Fruit fly (Drosophila melanogaster): Measurements from ENCODE around the gene CG6885.

The CG6885 gene

dm6 chr3L:18768788-18769707 lies 24.8 kb downstream of the CG6885 start:
- TF ChIP-seq Bgb (GFP tag; IDR thresholded peaks at IDR 0.05; ENCODE audit: partially characterized antibody) (no peak), CG17385 (GFP tag; optimal IDR thresholded peaks at IDR 0.05) (peak; percentile 76), CG9876 (GFP tag; optimal IDR thresholded peaks at IDR 0.05) (no peak), CG2712 (tag; optimal IDR thresholded peaks at IDR 0.05) (peak; percentile 66), bcd (GFP tag; optimal IDR thresholded peaks at IDR 0.05) (peak; percentile 76), Xrp1 (GFP tag; IDR thresholded peaks at IDR 0.05) (no peak; the same call in 1 of the 2 replicates), Dek (tag; optimal IDR thresholded peaks at IDR 0.05) (peak; percentile 41), pros (GFP tag; optimal IDR thresholded peaks at IDR 0.05) (no peak), CG1832 (GFP tag; optimal IDR thresholded peaks at IDR 0.05) (no peak), Bteb2 (GFP tag; optimal IDR thresholded peaks at IDR 0.05) (peak; percentile 57), MESR4 (GFP tag; optimal IDR thresholded peaks at IDR 0.05) (no peak), pb (GFP tag; optimal IDR thresholded peaks at IDR 0.05) (peak; percentile 7), sob (GFP tag; IDR thresholded peaks at IDR 0.05) (peak; percentile 77), Camta (GFP tag; optimal IDR thresholded peaks at IDR 0.05) (peak; percentile 8), CG10366 (GFP tag; IDR thresholded peaks at IDR 0.05) (peak; percentile 66), mam (GFP tag; optimal IDR thresholded peaks at IDR 0.05) (peak; percentile 33), pzg (GFP tag; optimal IDR thresholded peaks at IDR 0.05) (no peak), CG7357 (GFP tag; IDR thresholded peaks at IDR 0.05) (peak; percentile 53; the same call in 2 of the 3 replicates), CG18764 (GFP tag; optimal IDR thresholded peaks at IDR 0.05) (peak; percentile 6), Eip74EF (GFP tag; optimal IDR thresholded peaks at IDR 0.05) (peak in 1 of 2 experiments; percentile 56), grn (GFP tag; optimal IDR thresholded peaks at IDR 0.05) (no peak), toy (GFP tag; IDR thresholded peaks at IDR 0.05) (no peak), ERR (GFP tag; optimal IDR thresholded peaks at IDR 0.05) (no peak), dimm (GFP tag; IDR thresholded peaks at IDR 0.05) (no peak), br (optimal IDR thresholded peaks at IDR 0.05) (no peak), gro (GFP tag; optimal IDR thresholded peaks at IDR 0.05) (no peak), kah (GFP tag; optimal IDR thresholded peaks at IDR 0.05) (peak; percentile 29), Hr39 (optimal IDR thresholded peaks at IDR 0.05) (no peak), gcm2 (GFP tag; optimal IDR thresholded peaks at IDR 0.05) (peak; percentile 44), Med (GFP tag) (peak; percentile 89), Rfx (GFP tag; IDR thresholded peaks at IDR 0.05) (peak; percentile 66), Kr (GFP tag; optimal IDR thresholded peaks at IDR 0.05) (no peak), CG3726 (GFP tag; IDR thresholded peaks at IDR 0.05) (0 out of 3 replicates have a peak, but pooled peaks have one; percentile 30), eve (GFP tag; optimal IDR thresholded peaks at IDR 0.05) (peak in 1 of 2 experiments; percentile 88), CG4404 (GFP tag; IDR thresholded peaks at IDR 0.05) (no peak), ara (GFP tag; IDR thresholded peaks at IDR 0.05) (0 out of 2 replicates have a peak, but pooled peaks have one; percentile 34), HLH4C (GFP tag; IDR thresholded peaks at IDR 0.05; ENCODE audit: partially characterized antibody) (no peak), CG11696 (GFP tag; IDR thresholded peaks at IDR 0.05) (peak; percentile 48; the same call in 1 of the 2 replicates), ttk (GFP tag; IDR thresholded peaks at IDR 0.05) (peak; percentile 66), CG12219 (GFP tag; optimal IDR thresholded peaks at IDR 0.05) (peak; percentile 55), CG7372 (GFP tag; IDR thresholded peaks at IDR 0.05) (peak; percentile 36), en (GFP tag; optimal IDR thresholded peaks at IDR 0.05) (peak; percentile 40), CG16863 (GFP tag; optimal IDR thresholded peaks at IDR 0.05) (peak; percentile 38), Fer1 (GFP tag; optimal IDR thresholded peaks at IDR 0.05) (peak; percentile 75), CG1529 (GFP tag; optimal IDR thresholded peaks at IDR 0.05) (peak; percentile 63), CG6683 (GFP tag; optimal IDR thresholded peaks at IDR 0.05) (no peak), Trl (optimal IDR thresholded peaks at IDR 0.05) (peak in 1 of 2 experiments; percentile 6), Trl (GFP tag; optimal IDR thresholded peaks at IDR 0.05) (no peak), Ets65A (GFP tag) (peak; percentile 87), CG7987 (GFP tag; optimal IDR thresholded peaks at IDR 0.05) (no peak)

All from whole organism, embryonic.